Worm (Caenorhabditis elegans) whole organism, L1 larva: ENCODE measurements around the gene K10H10.4.

Source experiments
- C04F5.9 ChIP-seq: sonication (generic microtip); optimal IDR thresholded peaks from 2 replicates; lab custom pipeline; 2016; ENCODE audit warnings: missing genetic modification characterization, missing compliant biosample characterization
- C34B4.2 ChIP-seq: sonication (generic microtip); optimal IDR thresholded peaks from 2 replicates; lab custom pipeline; 2017; ENCODE audit warnings: mild to moderate bottlenecking, missing genetic modification characterization, missing compliant biosample characterization
- Y116A8C.19 ChIP-seq: sonication (generic microtip); optimal IDR thresholded peaks from 2 replicates; lab custom pipeline; 2016; ENCODE audit warnings: missing compliant biosample characterization, missing genetic modification characterization, borderline replicate concordance
- blmp-1 ChIP-seq: fragments of 150-350 bp; optimal IDR thresholded peaks from 2 replicates; lab custom pipeline; 2014; ENCODE audit warnings: missing biosample characterization, missing genetic modification characterization
- ceh-63 ChIP-seq: fragments of 200-800 bp; sonication (Bioruptor generic); optimal IDR thresholded peaks from 2 replicates; lab custom pipeline; 2018; ENCODE audit warnings: mild to moderate bottlenecking, missing genetic modification characterization, missing compliant biosample characterization
- ceh-8 ChIP-seq: fragments of 200-800 bp; sonication (Bioruptor generic); optimal IDR thresholded peaks from 2 replicates; lab custom pipeline; 2018; ENCODE audit warnings: mild to moderate bottlenecking, missing genetic modification characterization, moderate library complexity, missing compliant biosample characterization
- ceh-82 ChIP-seq, 3 experiments: fragments of 150-350 bp in 1 of 3; sonication (generic microtip) in 2 of 3; optimal IDR thresholded peaks; 2 replicates each; lab custom pipeline; 2014 to 2017; ENCODE audit warnings: missing biosample characterization in 3 of 3, missing genetic modification characterization in 3 of 3
- ceh-88 ChIP-seq: fragments of 200-800 bp; sonication (Bioruptor generic); IDR thresholded peaks from 2 replicates; pipeline ENCODE4 v1.3.6; 2022; ENCODE audit warnings: missing genetic modification characterization, missing compliant biosample characterization
- ceh-90 ChIP-seq: sonication (generic microtip); optimal IDR thresholded peaks from 2 replicates; lab custom pipeline; 2016; ENCODE audit warnings: missing genetic modification characterization, missing compliant biosample characterization
- dpl-1 ChIP-seq, 3 experiments: fragments of 150-350 bp in 2 of 3; sonication (generic microtip) in 1 of 3; optimal IDR thresholded peaks; 2 replicates each; lab custom pipeline; 2014 to 2017; ENCODE audit warnings: missing biosample characterization in 3 of 3, missing genetic modification characterization in 3 of 3, missing genetic modification reagents in 3 of 3
- fkh-10 ChIP-seq: sonication (generic microtip); optimal IDR thresholded peaks from 2 replicates; lab custom pipeline; 2017; ENCODE audit warnings: missing biosample characterization, missing genetic modification reagents, missing genetic modification characterization
- fkh-4 ChIP-seq: sonication (generic microtip); optimal IDR thresholded peaks from 2 replicates; lab custom pipeline; 2016; ENCODE audit warnings: missing compliant biosample characterization, missing genetic modification characterization, borderline replicate concordance
- fkh-8 ChIP-seq: sonication (generic microtip); optimal IDR thresholded peaks from 2 replicates; lab custom pipeline; 2016; ENCODE audit warnings: mild to moderate bottlenecking, missing genetic modification characterization, missing compliant biosample characterization
- grh-1 ChIP-seq: fragments of 200-800 bp; sonication (Bioruptor generic); IDR thresholded peaks from 2 replicates; pipeline ENCODE4 v1.3.6; 2022; ENCODE audit warnings: missing genetic modification reagents, missing genetic modification characterization, missing compliant biosample characterization
- hlh-17 ChIP-seq: fragments of 200-800 bp; sonication (Bioruptor generic); optimal IDR thresholded peaks from 2 replicates; lab custom pipeline; 2018; ENCODE audit warnings: missing genetic modification characterization, mild to moderate bottlenecking, missing compliant biosample characterization, moderate library complexity, borderline replicate concordance
- irx-1 ChIP-seq: sonication (generic microtip); optimal IDR thresholded peaks from 2 replicates; lab custom pipeline; 2016; ENCODE audit warnings: missing genetic modification characterization, missing compliant biosample characterization
- jun-1 ChIP-seq: fragments of 150-350 bp; optimal IDR thresholded peaks from 2 replicates; lab custom pipeline; 2014; ENCODE audit warnings: missing biosample characterization, missing genetic modification reagents, missing genetic modification characterization
- lin-14 ChIP-seq: fragments of 200-800 bp; sonication (Bioruptor generic); optimal IDR thresholded peaks from 2 replicates; lab custom pipeline; 2018; ENCODE audit warnings: mild to moderate bottlenecking, missing genetic modification characterization, moderate library complexity, missing compliant biosample characterization
- lin-15B ChIP-seq: fragments of 150-350 bp; sonication (generic microtip); optimal IDR thresholded peaks from 3 replicates; lab custom pipeline; 2014; ENCODE audit warnings: missing biosample characterization, missing genetic modification characterization
- lin-39 ChIP-seq: fragments of 150-350 bp; optimal IDR thresholded peaks from 2 replicates; lab custom pipeline; 2014; ENCODE audit warnings: missing biosample characterization, missing genetic modification reagents, missing genetic modification characterization
- lsy-2 ChIP-seq, 2 experiments: fragments of 150-350 bp; optimal IDR thresholded peaks; 2 replicates each; lab custom pipeline; 2014; ENCODE audit warnings: missing biosample characterization in 2 of 2, missing genetic modification characterization in 2 of 2
- mdl-1 ChIP-seq, 2 experiments: fragments of 150-350 bp; optimal IDR thresholded peaks; 2 replicates each; lab custom pipeline; 2014 to 2017; ENCODE audit warnings: missing biosample characterization in 2 of 2, missing genetic modification characterization in 2 of 2, inconsistent platforms in 1 of 2
- mep-1 ChIP-seq: fragments of 150-350 bp; optimal IDR thresholded peaks from 2 replicates; lab custom pipeline; 2014; ENCODE audit warnings: missing biosample characterization, missing genetic modification characterization
- nhr-20 ChIP-seq: sonication (generic microtip); optimal IDR thresholded peaks from 2 replicates; lab custom pipeline; 2016; ENCODE audit warnings: mild to moderate bottlenecking, missing genetic modification characterization, missing compliant biosample characterization
- nhr-28 ChIP-seq: fragments of 150-350 bp; optimal IDR thresholded peaks from 2 replicates; lab custom pipeline; 2014; ENCODE audit warnings: missing biosample characterization, missing genetic modification characterization
- nhr-71 ChIP-seq: sonication (generic microtip); optimal IDR thresholded peaks from 2 replicates; lab custom pipeline; 2016; ENCODE audit warnings: mild to moderate bottlenecking, missing genetic modification characterization, moderate library complexity, missing compliant biosample characterization
- nhr-76 ChIP-seq: sonication (generic microtip); optimal IDR thresholded peaks from 2 replicates; lab custom pipeline; 2017; ENCODE audit warnings: missing biosample characterization, missing genetic modification characterization
- nhr-77 ChIP-seq: fragments of 150-350 bp; optimal IDR thresholded peaks from 2 replicates; lab custom pipeline; 2014; ENCODE audit warnings: missing biosample characterization, missing genetic modification characterization
- nhr-90 ChIP-seq: sonication (generic microtip); optimal IDR thresholded peaks from 2 replicates; lab custom pipeline; 2016; ENCODE audit warnings: mild to moderate bottlenecking, missing genetic modification characterization, missing compliant biosample characterization; ENCODE audit not compliant: poor library complexity
- skn-1 ChIP-seq: fragments of 150-350 bp; optimal IDR thresholded peaks from 2 replicates; lab custom pipeline; 2014; ENCODE audit warnings: missing biosample characterization, missing genetic modification characterization
- snpc-4 ChIP-seq: fragments of 150-350 bp; optimal IDR thresholded peaks from 2 replicates; lab custom pipeline; 2014; ENCODE audit warnings: missing biosample characterization, missing genetic modification characterization
- snu-23 ChIP-seq: sonication (generic microtip); optimal IDR thresholded peaks from 2 replicates; lab custom pipeline; 2016; ENCODE audit warnings: missing genetic modification characterization, missing compliant biosample characterization
- sptf-1 ChIP-seq: fragments of 150-350 bp; optimal IDR thresholded peaks from 2 replicates; lab custom pipeline; 2014; ENCODE audit warnings: missing biosample characterization, missing genetic modification characterization
- swsn-7 ChIP-seq: sonication (generic microtip); optimal IDR thresholded peaks from 2 replicates; lab custom pipeline; 2016; ENCODE audit warnings: missing genetic modification characterization, missing compliant biosample characterization
- tbx-2 ChIP-seq: sonication (generic microtip); optimal IDR thresholded peaks from 2 replicates; lab custom pipeline; 2016; ENCODE audit warnings: missing genetic modification characterization, missing compliant biosample characterization
- unc-130 ChIP-seq: fragments of 150-350 bp; optimal IDR thresholded peaks from 2 replicates; lab custom pipeline; 2017; ENCODE audit warnings: missing biosample characterization, missing genetic modification characterization, inconsistent platforms
- unc-98 ChIP-seq: fragments of 200-800 bp; sonication (Bioruptor generic); IDR thresholded peaks from 2 replicates; pipeline ENCODE4 v1.3.6; 2022; ENCODE audit warnings: missing genetic modification characterization, missing compliant biosample characterization
- vab-15 ChIP-seq: sonication (generic microtip); optimal IDR thresholded peaks from 2 replicates; lab custom pipeline; 2017; ENCODE audit warnings: missing genotype, mild to moderate bottlenecking, missing genetic modification characterization, missing compliant biosample characterization
- xbp-1 ChIP-seq: sonication (generic microtip); optimal IDR thresholded peaks from 2 replicates; lab custom pipeline; 2016; ENCODE audit warnings: missing genetic modification characterization, missing compliant biosample characterization
- ztf-11 ChIP-seq, 2 experiments: sonication (generic microtip); optimal IDR thresholded peaks; 2 replicates each; lab custom pipeline; 2016 to 2017; ENCODE audit warnings: missing genetic modification characterization in 2 of 2, missing biosample characterization in 1 of 2, missing compliant biosample characterization in 1 of 2

K10H10.4 gene

DNA sequence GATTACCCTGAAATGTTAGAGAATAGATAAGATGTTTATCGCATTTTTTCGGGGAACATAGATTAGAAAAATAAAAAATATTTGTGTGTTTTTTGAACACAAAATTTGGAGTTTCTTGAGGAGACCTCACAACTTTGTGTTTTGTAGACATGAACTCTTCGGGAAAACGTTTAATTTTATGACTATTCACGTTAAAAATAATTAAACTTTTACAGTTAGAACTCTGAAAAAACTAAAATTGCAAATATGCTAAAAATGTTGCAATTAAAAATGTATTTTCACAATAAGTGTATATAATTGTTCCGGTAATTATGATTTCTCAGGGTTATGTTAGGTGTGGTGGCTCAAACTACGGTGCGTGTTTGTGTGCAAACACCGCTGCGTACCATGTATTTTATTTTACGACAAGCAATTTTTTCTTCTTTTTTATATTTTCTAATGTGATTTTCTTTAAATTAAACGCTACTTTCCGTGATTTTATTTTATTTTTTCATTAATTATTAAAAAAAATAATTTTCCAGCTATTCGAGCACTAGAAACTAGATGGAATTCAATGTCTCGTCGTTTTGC lies 28.1 kb downstream of the K10H10.4 start, which contains the start of the genes F57C2.5 and spat-1 (continued):
- no peak for TF ChIP-seq lin-14 (GFP tag; lab: Kevin White, UChicago)
- TF ChIP-seq nhr-90 (tag; lab: Kevin White, UChicago) = peak; percentile 62
- TF ChIP-seq mep-1 (tag; lab: Kevin White, UChicago) = peak; percentile 78
- peak; percentile 59 for TF ChIP-seq fkh-4 (tag; lab: Kevin White, UChicago)
- TF ChIP-seq fkh-8 (tag; lab: Kevin White, UChicago) = peak; percentile 88
- TF ChIP-seq ceh-63 (GFP tag; lab: Kevin White, UChicago) = no peak
- TF ChIP-seq nhr-71 (tag; lab: Kevin White, UChicago) = peak; percentile 86
- TF ChIP-seq dpl-1 (GFP tag; optimal IDR thresholded peaks at IDR 0.05; lab: Kevin White, UChicago) = peak; percentile 56 to 68 (median 61)
- peak; percentile 94 for TF ChIP-seq nhr-77 (tag; lab: Kevin White, UChicago)
- no peak for TF ChIP-seq grh-1 (GFP tag; lab: Robert Waterston, UW)
- TF ChIP-seq sptf-1 (tag; lab: Kevin White, UChicago) = no peak
- TF ChIP-seq jun-1 = no peak
- peak; percentile 81 for TF ChIP-seq nhr-20 (tag; lab: Kevin White, UChicago)
- no peak for TF ChIP-seq nhr-28 (tag; lab: Kevin White, UChicago)
- no peak for TF ChIP-seq C34B4.2 (tag; lab: Kevin White, UChicago)
- TF ChIP-seq ceh-8 (GFP tag; lab: Kevin White, UChicago) = no peak
- TF ChIP-seq skn-1 (tag; lab: Kevin White, UChicago) = peak; percentile 30
- TF ChIP-seq irx-1 (tag; lab: Kevin White, UChicago) = peak; percentile 32
- no peak for TF ChIP-seq hlh-17 (GFP tag; lab: Kevin White, UChicago)
- peak in 1 of 2 experiments; percentile 9 for TF ChIP-seq mdl-1 (tag; optimal IDR thresholded peaks at IDR 0.05; lab: Kevin White, UChicago)
- TF ChIP-seq ceh-82 (tag; optimal IDR thresholded peaks at IDR 0.05; lab: Kevin White, UChicago) = peak in 1 of 3 experiments; percentile 51
- TF ChIP-seq snu-23 (GFP tag; lab: Kevin White, UChicago) = peak; percentile 88
- no peak for TF ChIP-seq nhr-76 (tag; lab: Kevin White, UChicago)
- peak; percentile 71 for TF ChIP-seq tbx-2 (tag; lab: Kevin White, UChicago)
- TF ChIP-seq unc-98 (GFP tag; lab: Robert Waterston, UW) = peak; percentile 21; the same call in 1 of the 2 replicates
- TF ChIP-seq Y116A8C.19 (tag; lab: Kevin White, UChicago) = no peak
- peak; percentile 54 for TF ChIP-seq C04F5.9 (tag; lab: Kevin White, UChicago)
- TF ChIP-seq snpc-4 (tag; lab: Kevin White, UChicago) = peak; percentile 51
- TF ChIP-seq ceh-90 (tag; lab: Kevin White, UChicago) = peak; percentile 40
- peak; percentile 93 for TF ChIP-seq unc-130 (tag; lab: Kevin White, UChicago)
- no peak for TF ChIP-seq fkh-10
- peak; percentile 39 for TF ChIP-seq lin-15B (tag; lab: Kevin White, UChicago)
- TF ChIP-seq xbp-1 = peak; percentile 65
- TF ChIP-seq lsy-2 (tag; optimal IDR thresholded peaks at IDR 0.05; lab: Kevin White, UChicago) = peak; percentile 93 to 98
- TF ChIP-seq, all 84 proteins: peak for 46

DNA sequence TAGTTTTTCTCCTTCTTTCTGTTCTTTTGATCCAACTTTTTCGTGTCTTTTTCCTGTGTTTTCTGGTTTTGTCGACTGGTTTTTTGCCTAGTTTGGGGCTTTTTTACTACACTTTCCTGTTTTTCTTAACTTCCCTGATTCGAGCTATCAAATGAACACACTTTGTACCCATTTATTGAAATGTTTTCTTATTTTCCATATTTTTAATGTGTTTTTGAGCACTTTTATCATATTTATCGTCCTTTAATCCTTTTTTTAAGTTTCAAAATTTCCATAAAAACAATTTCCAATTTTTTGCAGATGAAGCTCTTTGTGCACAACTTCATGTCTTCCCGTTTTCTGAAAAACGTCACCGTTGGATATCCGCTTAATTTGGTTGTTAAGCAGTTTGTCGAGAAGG lies 33.8 kb downstream of the K10H10.4 start, which contains the start of gene C04H5.1:
TSS of gene C04H5.1 (plus strand) at position 301 of the 400 bp plus-strand sequence.
- TF ChIP-seq vab-15 (no peak), swsn-7 (no peak), lin-39 (tag; lab: Kevin White, UChicago) (no peak), ztf-11 (tag; optimal IDR thresholded peaks at IDR 0.05; lab: Kevin White, UChicago) (no peak), jun-1 (no peak), blmp-1 (no peak), C34B4.2 (tag; lab: Kevin White, UChicago) (no peak), ceh-88 (GFP tag; lab: Robert Waterston, UW) (no peak)
- TF ChIP-seq, all 84 proteins: peak for 0
